Fruit fly (Drosophila melanogaster): ENCODE data around the gene sas.

sas gene

dm6 chr3R:7162356-7163289, at the start of gene sas:
Gene sas, plus strand, starts transcription at chr3R:7162808.
- no peak for TF ChIP-seq E2f2 (GFP tag; IDR thresholded peaks at IDR 0.05)
- no peak for TF ChIP-seq p53 (GFP tag; optimal IDR thresholded peaks at IDR 0.05)
- TF ChIP-seq Med (GFP tag), result peak; percentile 77
- peak in 1 of 2 experiments; percentile 18 for TF ChIP-seq tll (GFP tag; optimal IDR thresholded peaks at IDR 0.05)
- peak; percentile 45 for TF ChIP-seq nom (GFP tag; optimal IDR thresholded peaks at IDR 0.05)
- TF ChIP-seq CG4360 (GFP tag; IDR thresholded peaks at IDR 0.05), result peak; percentile 9; the same call in 1 of the 2 replicates
- TF ChIP-seq zen (tag; optimal IDR thresholded peaks at IDR 0.05), result peak; percentile 36
- TF ChIP-seq abd-A (tag; optimal IDR thresholded peaks at IDR 0.05), result peak; percentile 37
- peak; percentile 22 for TF ChIP-seq fd102C (GFP tag; optimal IDR thresholded peaks at IDR 0.05)
- TF ChIP-seq vvl (GFP tag; IDR thresholded peaks at IDR 0.05), result peak; percentile 80
- peak; percentile 10 for TF ChIP-seq CG13296 (GFP tag; optimal IDR thresholded peaks at IDR 0.05)
- TF ChIP-seq HLH4C (GFP tag; IDR thresholded peaks at IDR 0.05; ENCODE audit: partially characterized antibody), result 0 out of 3 replicates have a peak, but pooled peaks have one; percentile 33
- 0 out of 3 replicates have a peak, but pooled peaks have one; percentile 48 for TF ChIP-seq Opbp (GFP tag; IDR thresholded peaks at IDR 0.05; ENCODE audit: partially characterized antibody)
- peak; percentile 18 for TF ChIP-seq CG8924 (tag; optimal IDR thresholded peaks at IDR 0.05)
- peak; percentile 17 for TF ChIP-seq D (optimal IDR thresholded peaks at IDR 0.05)
- TF ChIP-seq D (GFP tag; optimal IDR thresholded peaks at IDR 0.05), result no peak
- 0 out of 2 replicates have a peak, but pooled peaks have one; percentile 31 for TF ChIP-seq bbx (GFP tag; IDR thresholded peaks at IDR 0.05; ENCODE audit: partially characterized antibody)
- TF ChIP-seq so (GFP tag; IDR thresholded peaks at IDR 0.05), result peak; percentile 26; the same call in 1 of the 3 replicates
- TF ChIP-seq rib (GFP tag; IDR thresholded peaks at IDR 0.05), result no peak
- TF ChIP-seq peb (GFP tag; IDR thresholded peaks at IDR 0.05), result no peak
- TF ChIP-seq Dll (GFP tag; IDR thresholded peaks at IDR 0.05; ENCODE audit: partially characterized antibody), result peak; percentile 24; the same call in 1 of the 4 replicates
- peak; percentile 76 for TF ChIP-seq Elba2 (GFP tag; optimal IDR thresholded peaks at IDR 0.05)
- no peak for TF ChIP-seq CG14710 (tag; optimal IDR thresholded peaks at IDR 0.05)
- peak; percentile 16 for TF ChIP-seq CG5180 (GFP tag; optimal IDR thresholded peaks at IDR 0.05)
- no peak for TF ChIP-seq CG6813 (GFP tag; optimal IDR thresholded peaks at IDR 0.05)
- peak in 1 of 2 experiments; percentile 27 for TF ChIP-seq crp (GFP tag; optimal IDR thresholded peaks at IDR 0.05)
- peak; percentile 47 for TF ChIP-seq CG15479 (GFP tag; optimal IDR thresholded peaks at IDR 0.05)
- no peak for TF ChIP-seq CG1529 (GFP tag; optimal IDR thresholded peaks at IDR 0.05)
- TF ChIP-seq Drgx (GFP tag; IDR thresholded peaks at IDR 0.05), result 0 out of 2 replicates have a peak, but pooled peaks have one; percentile 12
- 0 out of 3 replicates have a peak, but pooled peaks have one; percentile 0 for TF ChIP-seq CG6791 (GFP tag; IDR thresholded peaks at IDR 0.05; ENCODE audit: partially characterized antibody)
- peak; percentile 93 for TF ChIP-seq chinmo (GFP tag; IDR thresholded peaks at IDR 0.05; ENCODE audit: partially characterized antibody)
- peak; percentile 14 for TF ChIP-seq yki (optimal IDR thresholded peaks at IDR 0.05)
- TF ChIP-seq exex (tag; optimal IDR thresholded peaks at IDR 0.05), result no peak
- TF ChIP-seq ci (GFP tag; IDR thresholded peaks at IDR 0.05), result peak; percentile 45; the same call in 1 of the 3 replicates
- TF ChIP-seq pan (optimal IDR thresholded peaks at IDR 0.05), result no peak
- TF ChIP-seq pan (GFP tag; optimal IDR thresholded peaks at IDR 0.05 in 1 of 2, IDR thresholded peaks at IDR 0.05 in 1 of 2), result peak in 1 of 2 experiments; percentile 32
- TF ChIP-seq Trl (optimal IDR thresholded peaks at IDR 0.05), result peak; percentile 63 to 77
- TF ChIP-seq Trl (GFP tag; optimal IDR thresholded peaks at IDR 0.05), result peak; percentile 0
- peak; percentile 3 for TF ChIP-seq MESR4 (GFP tag; optimal IDR thresholded peaks at IDR 0.05)
- TF ChIP-seq insv (GFP tag; optimal IDR thresholded peaks at IDR 0.05), result peak; percentile 33 to 93
- TF ChIP-seq nerfin-2 (GFP tag; IDR thresholded peaks at IDR 0.05; ENCODE audit: partially characterized antibody), result peak; percentile 14; the same call in 1 of the 2 replicates
- 0 out of 3 replicates have a peak, but pooled peaks have one; percentile 7 for TF ChIP-seq CG16813 (GFP tag; IDR thresholded peaks at IDR 0.05; ENCODE audit: partially characterized antibody)
- TF ChIP-seq sens (GFP tag), result peak; percentile 70
- peak; percentile 5 for TF ChIP-seq Dad (GFP tag; optimal IDR thresholded peaks at IDR 0.05)
- TF ChIP-seq eyg (GFP tag; optimal IDR thresholded peaks at IDR 0.05), result no peak
- peak; percentile 39; the same call in 1 of the 2 replicates for TF ChIP-seq CG13287 (GFP tag; IDR thresholded peaks at IDR 0.05; ENCODE audit: partially characterized antibody)

Measured in whole organism, embryonic.